Worm (Caenorhabditis elegans) whole organism, mixed stage, embryonic: Measurements from ENCODE around the gene F54B8.1.
"Not testable (repeated sequence)": the region's sequence is repeated elsewhere in the genome, so short reads cannot be mapped to it uniquely, and the experiment has no call there.

Experiments
- M03D4.4 ChIP-seq: sonication (generic microtip); optimal IDR thresholded peaks from 2 replicates; lab custom pipeline; 2017; ENCODE audit warnings: mild to moderate bottlenecking, missing genetic modification characterization, missing compliant biosample characterization
- bed-3 ChIP-seq: fragments of 200-800 bp; sonication (Bioruptor generic); optimal IDR thresholded peaks from 3 replicates; lab custom pipeline; 2018; ENCODE audit warnings: mild to moderate bottlenecking, missing genetic modification characterization, moderate library complexity, missing compliant biosample characterization
- blmp-1 ChIP-seq: fragments of 150-350 bp; optimal IDR thresholded peaks from 2 replicates; lab custom pipeline; 2014; ENCODE audit warnings: missing biosample characterization, missing genetic modification characterization
- ceh-83 ChIP-seq: fragments of 200-800 bp; sonication (Bioruptor generic); optimal IDR thresholded peaks from 2 replicates; lab custom pipeline; 2018; ENCODE audit warnings: mild to moderate bottlenecking, missing genetic modification characterization, missing compliant biosample characterization
- ces-1 ChIP-seq: fragments of 150-350 bp; optimal IDR thresholded peaks from 2 replicates; lab custom pipeline; 2014; ENCODE audit warnings: missing biosample characterization, missing genetic modification reagents, missing genetic modification characterization
- drap-1 ChIP-seq: fragments of 200-800 bp; sonication (Bioruptor generic); optimal IDR thresholded peaks from 3 replicates; lab custom pipeline; 2018; ENCODE audit warnings: mild to moderate bottlenecking, missing genetic modification characterization, missing compliant biosample characterization
- flh-1 ChIP-seq: fragments of 200-800 bp; sonication (Bioruptor generic); optimal IDR thresholded peaks from 2 replicates; lab custom pipeline; 2018; ENCODE audit warnings: mild to moderate bottlenecking, missing genetic modification characterization, moderate library complexity, missing compliant biosample characterization
- ham-2 ChIP-seq: fragments of 200-800 bp; sonication (Bioruptor generic); optimal IDR thresholded peaks from 2 replicates; lab custom pipeline; 2018; ENCODE audit warnings: mild to moderate bottlenecking, missing genetic modification characterization, missing compliant biosample characterization
- hlh-1 ChIP-seq: fragments of 150-350 bp; optimal IDR thresholded peaks from 2 replicates; lab custom pipeline; 2014; ENCODE audit warnings: missing biosample characterization, missing genetic modification reagents, missing genetic modification characterization
- lin-13 ChIP-seq: fragments of 150-350 bp; optimal IDR thresholded peaks from 2 replicates; lab custom pipeline; 2014; ENCODE audit warnings: missing biosample characterization, missing genetic modification characterization
- lsy-2 ChIP-seq: fragments of 150-350 bp; optimal IDR thresholded peaks from 2 replicates; lab custom pipeline; 2014; ENCODE audit warnings: missing biosample characterization, missing genetic modification characterization
- mab-5 ChIP-seq: fragments of 150-350 bp; optimal IDR thresholded peaks from 2 replicates; lab custom pipeline; 2014; ENCODE audit warnings: missing biosample characterization, missing genetic modification characterization
- mep-1 ChIP-seq: fragments of 150-350 bp; optimal IDR thresholded peaks from 2 replicates; lab custom pipeline; 2017; ENCODE audit warnings: missing biosample characterization, missing genetic modification reagents, missing genetic modification characterization, inconsistent platforms
- nhr-12 ChIP-seq: fragments of 150-350 bp; optimal IDR thresholded peaks from 2 replicates; lab custom pipeline; 2014; ENCODE audit warnings: missing biosample characterization, missing genetic modification characterization
- nhr-2 ChIP-seq: fragments of 150-350 bp; optimal IDR thresholded peaks from 2 replicates; lab custom pipeline; 2014; ENCODE audit warnings: missing biosample characterization, missing genetic modification characterization
- nhr-237 ChIP-seq: fragments of 150-350 bp; optimal IDR thresholded peaks from 2 replicates; lab custom pipeline; 2014; ENCODE audit warnings: missing biosample characterization, missing genetic modification characterization
- nhr-76 ChIP-seq: sonication (generic microtip); optimal IDR thresholded peaks from 2 replicates; lab custom pipeline; 2017; ENCODE audit warnings: missing biosample characterization, missing genetic modification characterization
- sem-2 ChIP-seq: fragments of 200-800 bp; sonication (Bioruptor generic); optimal IDR thresholded peaks from 2 replicates; lab custom pipeline; 2018; ENCODE audit warnings: mild to moderate bottlenecking, missing genetic modification characterization, missing compliant biosample characterization
- snpc-4 ChIP-seq: fragments of 150-350 bp; optimal IDR thresholded peaks from 2 replicates; lab custom pipeline; 2014; ENCODE audit warnings: missing biosample characterization, missing genetic modification characterization
- tbx-8 ChIP-seq: fragments of 200-800 bp; sonication (Bioruptor generic); optimal IDR thresholded peaks from 2 replicates; lab custom pipeline; 2018; ENCODE audit warnings: mild to moderate bottlenecking, missing genetic modification characterization, moderate library complexity, missing compliant biosample characterization
- unc-39 ChIP-seq: fragments of 150-350 bp; optimal IDR thresholded peaks from 2 replicates; lab custom pipeline; 2014; ENCODE audit warnings: missing biosample characterization, missing genetic modification characterization
- unc-62 ChIP-seq: fragments of 150-350 bp; optimal IDR thresholded peaks from 2 replicates; lab custom pipeline; 2014; ENCODE audit warnings: missing biosample characterization, missing genetic modification reagents, missing genetic modification characterization
- zip-8 ChIP-seq: fragments of 150-350 bp; optimal IDR thresholded peaks from 2 replicates; lab custom pipeline; 2014; ENCODE audit warnings: missing biosample characterization, missing genetic modification characterization
- ztf-11 ChIP-seq: fragments of 150-350 bp; optimal IDR thresholded peaks from 2 replicates; lab custom pipeline; 2014; ENCODE audit warnings: missing biosample characterization, missing genetic modification characterization

The F54B8.1 gene

DNA sequence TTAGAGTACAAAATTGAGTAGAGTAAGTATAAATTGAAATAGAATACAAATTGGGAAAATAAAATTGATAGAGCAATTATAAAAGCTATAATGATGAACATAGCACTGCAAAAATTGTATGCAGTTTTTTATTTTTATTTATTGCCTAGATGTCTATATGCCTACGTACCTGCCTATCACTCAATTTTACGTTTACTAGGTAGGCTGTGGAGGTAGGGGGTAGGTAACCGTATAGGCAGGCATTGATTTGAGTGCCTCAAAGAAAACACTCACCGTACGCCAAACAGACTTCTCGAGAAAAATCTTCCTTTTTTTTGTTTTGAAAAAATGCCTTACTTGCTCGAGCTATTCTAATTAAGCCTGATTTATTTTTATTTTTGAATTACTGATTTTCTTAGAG is 21.0 kb downstream of the F54B8.1 start, which contains the start of gene srbc-56:
TSS of gene srbc-56 (minus strand) at position 101 of the 400 bp plus-strand sequence.
- TF ChIP-seq zip-8 (tag; lab: Kevin White, UChicago) (no peak), drap-1 (GFP tag; lab: Kevin White, UChicago) (no peak), M03D4.4 (tag; lab: Kevin White, UChicago) (no peak), mep-1 (tag; lab: Kevin White, UChicago) (no peak), snpc-4 (tag; lab: Kevin White, UChicago) (no peak)

- TF ChIP-seq ces-1 (GFP tag; lab: Kevin White, UChicago) (no peak), nhr-76 (tag; lab: Kevin White, UChicago) (no peak), blmp-1 (tag; lab: Kevin White, UChicago) (no peak), snpc-4 (tag; lab: Kevin White, UChicago) (no peak), unc-39 (tag; lab: Kevin White, UChicago) (no peak), ham-2 (no peak), mab-5 (tag; lab: Kevin White, UChicago) (no peak), flh-1 (GFP tag; lab: Kevin White, UChicago) (no peak), drap-1 (GFP tag; lab: Kevin White, UChicago) (no peak), tbx-8 (GFP tag; lab: Kevin White, UChicago) (no peak), nhr-237 (tag; lab: Kevin White, UChicago) (no peak), ztf-11 (tag; lab: Kevin White, UChicago) (no peak)
Observed at ce11 chrV:15833622-15834021, 23.1 kb downstream of the F54B8.1 start, which contains the start of gene srbc-54. Gene srbc-54, minus strand, starts transcription at chrV:15833722.

ce11 chrV:15841095-15841494 is 30.5 kb downstream of the F54B8.1 start, which contains the start of gene srh-149:
Gene srh-149, minus strand, starts transcription at chrV:15841195.
- TF ChIP-seq lsy-2 (tag; lab: Kevin White, UChicago) = no peak
- no peak for TF ChIP-seq lin-13 (tag; lab: Kevin White, UChicago)

DNA sequence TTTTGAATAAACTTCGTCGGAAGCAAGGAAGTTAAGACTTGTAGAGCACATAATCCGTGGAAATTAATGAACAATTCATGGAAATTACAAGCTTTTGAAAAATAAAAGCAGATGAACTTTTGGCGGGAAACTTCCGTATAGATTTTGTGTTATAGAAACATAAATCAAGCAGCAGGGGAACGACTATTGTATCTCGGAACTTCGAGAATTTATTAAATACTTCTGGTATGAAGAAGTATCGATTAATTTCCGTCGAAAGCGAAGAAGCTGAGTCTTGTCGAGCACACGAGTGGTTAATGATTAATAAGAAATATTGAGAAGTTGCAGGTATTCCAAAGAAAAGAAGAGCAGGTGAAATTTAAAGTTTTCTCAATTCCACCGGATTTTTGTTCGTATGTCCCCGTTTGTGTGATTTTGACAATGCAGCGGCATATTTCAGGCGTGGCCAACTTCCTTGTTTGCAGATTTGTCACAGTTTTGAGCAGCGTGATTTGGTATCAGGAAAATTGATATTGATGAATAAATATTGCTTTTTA is 39.8 kb downstream of the F54B8.1 start, which contains the start of gene srh-147:
TSS of gene srh-147 (minus strand) at position 51 of the 536 bp plus-strand sequence.
- TF ChIP-seq lsy-2 (tag; lab: Kevin White, UChicago); bed-3 (GFP tag; lab: Kevin White, UChicago); ceh-83 (GFP tag; lab: Kevin White, UChicago): not testable (repeated sequence)

DNA sequence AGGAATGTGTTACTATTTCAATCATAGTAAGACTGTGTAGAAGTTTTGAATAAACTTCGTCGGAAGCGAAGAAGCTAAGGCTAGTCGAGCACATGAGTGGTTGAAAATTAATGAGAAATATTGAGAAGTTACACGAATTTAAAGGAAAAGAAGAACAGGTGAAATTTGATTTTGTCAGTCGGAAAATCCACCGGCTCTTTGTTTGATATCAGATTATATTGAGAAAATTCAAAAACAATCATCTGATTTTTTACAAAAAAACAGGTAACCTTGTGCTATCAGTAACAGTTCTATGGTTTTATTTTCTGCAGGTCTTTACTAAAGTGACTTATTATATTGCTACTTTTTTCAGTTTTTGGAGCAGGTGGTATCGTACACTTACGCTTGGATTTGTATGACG is 47.7 kb downstream of the F54B8.1 start, which contains the start of gene srh-148:
TSS of gene srh-148 (minus strand) at position 101 of the 400 bp plus-strand sequence.
- TF ChIP-seq ham-2 (no peak), ceh-83 (GFP tag; lab: Kevin White, UChicago) (no peak), unc-62 (GFP tag; lab: Kevin White, UChicago) (no peak), tbx-8 (GFP tag; lab: Kevin White, UChicago) (no peak), hlh-1 (tag; lab: Kevin White, UChicago) (no peak), M03D4.4 (tag; lab: Kevin White, UChicago) (no peak), drap-1 (GFP tag; lab: Kevin White, UChicago) (no peak), nhr-12 (no peak), lsy-2 (tag; lab: Kevin White, UChicago) (no peak), mab-5 (tag; lab: Kevin White, UChicago) (no peak), sem-2 (GFP tag; lab: Kevin White, UChicago) (no peak), zip-8 (tag; lab: Kevin White, UChicago) (no peak), nhr-2 (no peak)
